Fruit fly (Drosophila melanogaster) whole organism, wandering third instar larva: ENCODE data around the gene Mtr4.

Experiments
- Abd-B ChIP-seq: fragments of >200 bp; optimal IDR thresholded peaks from 2 replicates; lab custom pipeline; 2017; ENCODE audit warnings: missing biosample characterization, missing genetic modification characterization
- CG32264 ChIP-seq: fragments of 200-800 bp; sonication (Bioruptor generic); optimal IDR thresholded peaks from 2 replicates; lab custom pipeline; 2016; ENCODE audit warnings: missing biosample characterization, missing genetic modification characterization
- CG9705 ChIP-seq: fragments of 200-800 bp; sonication (Bioruptor generic); optimal IDR thresholded peaks from 2 replicates; lab custom pipeline; 2018; ENCODE audit warnings: missing biosample characterization, mild to moderate bottlenecking, missing genetic modification characterization
- CrebA ChIP-seq: fragments of 200-800 bp; sonication (Bioruptor generic); optimal IDR thresholded peaks from 2 replicates; lab custom pipeline; 2016; ENCODE audit warnings: missing biosample characterization, mild to moderate bottlenecking, missing genetic modification characterization, borderline replicate concordance
- Dfd ChIP-seq: fragments of >200 bp; optimal IDR thresholded peaks from 2 replicates; lab custom pipeline; 2017; ENCODE audit warnings: missing biosample characterization, missing genetic modification characterization
- Dif ChIP-seq: fragments of 200-275, 200-300 bp; sonication (Bioruptor generic); optimal IDR thresholded peaks from 2 replicates; lab custom pipeline; 2018; ENCODE audit warnings: missing biosample characterization, missing genetic modification characterization; ENCODE audit not compliant: partially characterized antibody
- GATAd ChIP-seq: sonication (Bioruptor generic); optimal IDR thresholded peaks from 2 replicates; lab custom pipeline; 2016; ENCODE audit warnings: missing biosample characterization, missing genetic modification characterization
- Hnf4 ChIP-seq: fragments of 200-800 bp; sonication (Bioruptor generic); optimal IDR thresholded peaks from 2 replicates; lab custom pipeline; 2016; ENCODE audit warnings: missing biosample characterization, mild to moderate bottlenecking, missing genetic modification characterization
- Hr78 ChIP-seq: fragments of >200 bp; optimal IDR thresholded peaks from 2 replicates; lab custom pipeline; 2017; ENCODE audit warnings: missing biosample characterization, missing genetic modification characterization
- Hr83 ChIP-seq: fragments of 200-300 bp; sonication (Bioruptor generic); optimal IDR thresholded peaks from 2 replicates; lab custom pipeline; 2016; ENCODE audit warnings: missing biosample characterization, mild to moderate bottlenecking, missing genetic modification characterization, moderate library complexity; ENCODE audit not compliant: poor library complexity, severe bottlenecking
- Mio ChIP-seq: sonication (Bioruptor generic); optimal IDR thresholded peaks from 2 replicates; lab custom pipeline; 2016; ENCODE audit warnings: missing biosample characterization, missing genetic modification characterization
- N ChIP-seq: fragments of >200 bp; optimal IDR thresholded peaks from 2 replicates; lab custom pipeline; 2018; ENCODE audit warnings: missing biosample characterization, missing external identifiers, missing genetic modification characterization
- OdsH ChIP-seq: fragments of 200-800 bp; sonication (Bioruptor generic); optimal IDR thresholded peaks from 2 replicates; lab custom pipeline; 2016; ENCODE audit warnings: missing biosample characterization, mild to moderate bottlenecking, missing genetic modification characterization
- Rel ChIP-seq, 2 experiments: fragments of 200-800 bp; sonication (Bioruptor generic) in 1 of 2; optimal IDR thresholded peaks; 2 replicates in 1 of 2; 3 replicates in 1 of 2; lab custom pipeline; 2016 to 2019; ENCODE audit warnings: mild to moderate bottlenecking in 2 of 2, missing biosample characterization in 2 of 2, missing genetic modification characterization in 2 of 2, moderate library complexity in 1 of 2
- Sp1 ChIP-seq: fragments of 200-800 bp; sonication (Bioruptor generic); optimal IDR thresholded peaks from 3 replicates; lab custom pipeline; 2019; ENCODE audit warnings: missing biosample characterization, mild to moderate bottlenecking, missing genetic modification characterization, moderate library complexity
- Vsx2 ChIP-seq: fragments of 200-300, 225-300 bp; sonication (Bioruptor generic); optimal IDR thresholded peaks from 2 replicates; lab custom pipeline; 2018; ENCODE audit warnings: missing biosample characterization, missing genetic modification characterization; ENCODE audit not compliant: partially characterized antibody
- br ChIP-seq: fragments of 200-800 bp; sonication (Bioruptor generic); optimal IDR thresholded peaks from 2 replicates; lab custom pipeline; 2016; ENCODE audit warnings: missing biosample characterization, missing genetic modification characterization
- brk ChIP-seq: fragments of 200-800 bp; sonication (Bioruptor generic); optimal IDR thresholded peaks from 2 replicates; lab custom pipeline; 2016; ENCODE audit warnings: missing biosample characterization, mild to moderate bottlenecking, missing genetic modification characterization
- dl ChIP-seq, 2 experiments: fragments of 175-275, 200-275 bp in 1 of 2; fragments of 200-275 bp in 1 of 2; sonication (Bioruptor generic); optimal IDR thresholded peaks; lab custom pipeline; 2018; ENCODE audit warnings: mild to moderate bottlenecking in 2 of 2, missing biosample characterization in 2 of 2, missing genetic modification characterization in 2 of 2, moderate library complexity in 2 of 2; ENCODE audit not compliant: partially characterized antibody in 2 of 2, insufficient read depth in 1 of 2
- dmrt93B ChIP-seq: fragments of 200-800 bp; sonication (Bioruptor generic); optimal IDR thresholded peaks from 2 replicates; lab custom pipeline; 2018; ENCODE audit warnings: missing biosample characterization, mild to moderate bottlenecking, missing genetic modification characterization
- dsf ChIP-seq: sonication (Bioruptor generic); optimal IDR thresholded peaks from 2 replicates; lab custom pipeline; 2016; ENCODE audit warnings: missing biosample characterization, missing genetic modification characterization, borderline replicate concordance
- ey ChIP-seq: fragments of 200-800 bp; sonication (Bioruptor generic); optimal IDR thresholded peaks from 2 replicates; lab custom pipeline; 2016; ENCODE audit warnings: missing biosample characterization, missing genetic modification characterization
- foxo ChIP-seq, 2 experiments: fragments of 200-800 bp; sonication (Bioruptor generic); optimal IDR thresholded peaks; 2 replicates in 1 of 2; 3 replicates in 1 of 2; lab custom pipeline; 2016 to 2017; ENCODE audit warnings: missing biosample characterization in 2 of 2, missing genetic modification characterization in 2 of 2
- fru ChIP-seq: fragments of 200-800 bp; sonication (Bioruptor generic); optimal IDR thresholded peaks from 3 replicates; lab custom pipeline; 2016; ENCODE audit warnings: missing biosample characterization, mild to moderate bottlenecking, missing genetic modification characterization
- h ChIP-seq: fragments of 200-800 bp; sonication (Bioruptor generic); optimal IDR thresholded peaks from 3 replicates; lab custom pipeline; 2016; ENCODE audit warnings: missing biosample characterization, mild to moderate bottlenecking, missing genetic modification characterization
- lola ChIP-seq: fragments of >200 bp; optimal IDR thresholded peaks from 2 replicates; lab custom pipeline; 2017; ENCODE audit warnings: missing biosample characterization, missing genetic modification characterization
- psq ChIP-seq: fragments of 200-800 bp; sonication (Bioruptor generic); optimal IDR thresholded peaks from 3 replicates; lab custom pipeline; 2017; ENCODE audit warnings: missing biosample characterization, mild to moderate bottlenecking, missing genetic modification characterization, moderate library complexity
- rgr ChIP-seq: fragments of 200-800 bp; sonication (Bioruptor generic); optimal IDR thresholded peaks from 3 replicates; lab custom pipeline; 2016; ENCODE audit warnings: missing biosample characterization, mild to moderate bottlenecking, missing genetic modification characterization
- sage ChIP-seq: fragments of 200-800 bp; sonication (Bioruptor generic); optimal IDR thresholded peaks from 2 replicates; lab custom pipeline; 2016; ENCODE audit warnings: missing biosample characterization, mild to moderate bottlenecking, missing genetic modification characterization
- sv ChIP-seq: fragments of 200-800 bp; sonication (Bioruptor generic); optimal IDR thresholded peaks from 3 replicates; lab custom pipeline; 2016; ENCODE audit warnings: missing biosample characterization, missing genetic modification characterization
- tai ChIP-seq: sonication (Bioruptor generic); optimal IDR thresholded peaks from 2 replicates; lab custom pipeline; 2016; ENCODE audit warnings: missing biosample characterization, missing genetic modification characterization
- usp ChIP-seq: fragments of >200 bp; optimal IDR thresholded peaks from 2 replicates; lab custom pipeline; 2017; ENCODE audit warnings: missing biosample characterization, missing genetic modification characterization
- woc ChIP-seq: sonication (Bioruptor generic); optimal IDR thresholded peaks from 2 replicates; lab custom pipeline; 2016; ENCODE audit warnings: missing biosample characterization, mild to moderate bottlenecking, missing genetic modification characterization

Gene Mtr4

dm6 chr2L:15746600-15747393, 5.3 kb upstream of the Mtr4 start (continued):
- TF ChIP-seq h (GFP tag; lab: Kevin White, UChicago) (peak; percentile 57), Hnf4 (peak; percentile 37), brk (GFP tag; lab: Kevin White, UChicago) (peak; percentile 12), dsf (GFP tag; lab: Kevin White, UChicago) (peak; percentile 10), Abd-B (GFP tag; lab: Kevin White, UChicago) (no peak), Dif (GFP tag; lab: Kevin White, UChicago) (peak; percentile 31), Hr78 (GFP tag; lab: Kevin White, UChicago) (no peak), Dfd (GFP tag; lab: Kevin White, UChicago) (no peak)

- TF ChIP-seq Dif (GFP tag; lab: Kevin White, UChicago) (peak; percentile 30), Rel (GFP tag; optimal IDR thresholded peaks at IDR 0.05; lab: Kevin White, UChicago) (no peak), Rel (tag; optimal IDR thresholded peaks at IDR 0.05; lab: Kevin White, UChicago) (peak; percentile 0), psq (GFP tag; lab: Kevin White, UChicago) (no peak), fru (GFP tag; lab: Kevin White, UChicago) (peak; percentile 72)
These were observed 4.4 kb upstream of the Mtr4 start, which contains the start of gene CycE for dm6 chr2L:15747394-15748260. CycE (minus strand) TSS chr2L:15748150.

- TF ChIP-seq br (GFP tag; lab: Kevin White, UChicago) (no peak), ey (no peak), Hr83 (GFP tag; lab: Kevin White, UChicago) (no peak), Vsx2 (GFP tag; lab: Kevin White, UChicago) (no peak)
These were observed 3.9 kb upstream of the Mtr4 start for dm6 chr2L:15748261-15748553.

dm6 chr2L:15749313-15749712, 2.8 kb upstream of the Mtr4 start:
- TF ChIP-seq rgr (GFP tag; lab: Kevin White, UChicago) (no peak), lola (GFP tag; lab: Kevin White, UChicago) (no peak), CG32264 (no peak), CG9705 (GFP tag; lab: Kevin White, UChicago) (no peak), Hnf4 (no peak), fru (GFP tag; lab: Kevin White, UChicago) (no peak), Sp1 (GFP tag; lab: Kevin White, UChicago) (no peak), dmrt93B (GFP tag; lab: Kevin White, UChicago) (no peak), ey (no peak)

dm6 chr2L:15750523-15751258, 1.4 kb upstream of the Mtr4 start, which contains the start of gene ND-B17:
ND-B17 (minus strand) TSS chr2L:15751078.
- TF ChIP-seq Hnf4 (no peak), ey (peak; percentile 6), Sp1 (GFP tag; lab: Kevin White, UChicago) (no peak), rgr (GFP tag; lab: Kevin White, UChicago) (no peak), h (GFP tag; lab: Kevin White, UChicago) (no peak), tai (no peak), brk (GFP tag; lab: Kevin White, UChicago) (no peak), foxo (GFP tag; optimal IDR thresholded peaks at IDR 0.05; lab: Kevin White, UChicago) (no peak), N (GFP tag; lab: Kevin White, UChicago) (no peak), CG32264 (no peak), GATAd (GFP tag; lab: Kevin White, UChicago) (no peak), usp (no peak), dl (GFP tag; optimal IDR thresholded peaks at IDR 0.05; lab: Kevin White, UChicago; ENCODE audit: insufficient read depth in 1 of 2, partially characterized antibody in 2 of 2) (no peak), Vsx2 (GFP tag; lab: Kevin White, UChicago) (no peak), Rel (GFP tag; optimal IDR thresholded peaks at IDR 0.05; lab: Kevin White, UChicago) (no peak), Rel (tag; optimal IDR thresholded peaks at IDR 0.05; lab: Kevin White, UChicago) (no peak), sv (GFP tag; lab: Kevin White, UChicago) (peak; percentile 46), br (GFP tag; lab: Kevin White, UChicago) (no peak), psq (GFP tag; lab: Kevin White, UChicago) (no peak), dsf (GFP tag; lab: Kevin White, UChicago) (no peak), Mio (GFP tag; lab: Kevin White, UChicago) (no peak), CrebA (GFP tag; lab: Kevin White, UChicago) (no peak), woc (GFP tag; lab: Kevin White, UChicago) (peak; percentile 36), sage (GFP tag; lab: Kevin White, UChicago) (no peak), Dif (GFP tag; lab: Kevin White, UChicago) (no peak), OdsH (GFP tag; lab: Kevin White, UChicago) (no peak), lola (GFP tag; lab: Kevin White, UChicago) (no peak), CG9705 (GFP tag; lab: Kevin White, UChicago) (no peak)
